Worm (Caenorhabditis elegans): ENCODE measurements around the gene ZK688.12.

- TF ChIP-seq dpl-1 (GFP tag; optimal IDR thresholded peaks at IDR 0.05) (no peak), unc-62 (GFP tag; optimal IDR thresholded peaks at IDR 0.05) (no peak), hsf-1 (GFP tag; IDR thresholded peaks at IDR 0.05) (no peak), lsl-1 (GFP tag; optimal IDR thresholded peaks at IDR 0.05) (no peak), efl-1 (GFP tag; optimal IDR thresholded peaks at IDR 0.05) (no peak), let-526 (GFP tag; IDR thresholded peaks at IDR 0.05) (no peak), nfya-2 (GFP tag; IDR thresholded peaks at IDR 0.05) (no peak), snpc-4 (GFP tag; optimal IDR thresholded peaks at IDR 0.05) (no peak), snpc-4 (tag; optimal IDR thresholded peaks at IDR 0.05) (no peak), F33H1.4 (GFP tag; IDR thresholded peaks at IDR 0.05) (no peak)
Observed at ce11 chrIII:7909263-7909662, 4.1 kb downstream of the ZK688.12 start, which contains the start of gene ZK688.1.
